Fruit fly (Drosophila melanogaster) S2 (cell line): ENCODE data around the gene Rsph3.

Experiments used
- CG8478 ChIP-seq: fragments of >200 bp; optimal IDR thresholded peaks from 2 replicates; lab custom pipeline; 2018
- CTCF ChIP-seq, 2 experiments: fragments of >200 bp; optimal IDR thresholded peaks; 2 replicates each; lab custom pipeline; 2018

DNA sequence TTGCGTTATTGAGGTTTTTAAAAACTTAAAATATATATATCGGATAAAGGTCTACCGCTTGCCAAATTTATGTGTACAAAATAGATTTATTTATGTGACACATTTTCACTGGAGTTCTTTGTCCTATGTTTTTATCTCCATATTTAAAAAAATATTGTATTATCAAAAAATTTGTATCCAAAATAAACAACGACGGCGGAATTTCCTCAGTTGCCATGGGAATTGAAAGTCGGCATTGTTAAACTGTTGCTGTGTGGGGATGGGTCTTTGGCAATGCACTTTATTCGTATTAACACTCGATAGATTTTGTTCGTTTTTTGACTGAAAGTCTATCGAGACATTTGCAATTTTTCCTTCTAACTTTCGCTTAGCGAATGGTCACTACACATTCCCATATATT, at the start of gene Rsph3:
- TF ChIP-seq CG8478 (lab: Kevin White, UChicago) (no peak), CTCF (optimal IDR thresholded peaks at IDR 0.05; lab: Kevin White, UChicago) (no peak)
